Worm (Caenorhabditis elegans) whole organism, L2 larva: ENCODE data around the gene C52B9.19.

Source experiments
- crh-2 ChIP-seq: sonication (generic microtip); optimal IDR thresholded peaks from 2 replicates; lab custom pipeline; 2017; ENCODE audit warnings: missing biosample characterization, missing genetic modification characterization
- fos-1 ChIP-seq: fragments of 150-350 bp; optimal IDR thresholded peaks from 2 replicates; lab custom pipeline; 2014; ENCODE audit warnings: missing biosample characterization, missing genetic modification characterization
- nhr-11 ChIP-seq: fragments of 150-350 bp; optimal IDR thresholded peaks from 2 replicates; lab custom pipeline; 2014; ENCODE audit warnings: missing biosample characterization, missing genetic modification characterization
- nhr-12 ChIP-seq: fragments of 150-350 bp; optimal IDR thresholded peaks from 2 replicates; lab custom pipeline; 2014; ENCODE audit warnings: missing biosample characterization, missing genetic modification characterization
- nhr-21 ChIP-seq: fragments of 150-350 bp; optimal IDR thresholded peaks from 2 replicates; lab custom pipeline; 2014; ENCODE audit warnings: missing biosample characterization, missing genetic modification characterization
- nhr-237 ChIP-seq: fragments of 150-350 bp; optimal IDR thresholded peaks from 2 replicates; lab custom pipeline; 2014; ENCODE audit warnings: missing biosample characterization, missing genetic modification characterization
- nhr-25 ChIP-seq: fragments of 150-350 bp; sonication (generic microtip); optimal IDR thresholded peaks from 3 replicates; lab custom pipeline; 2014; ENCODE audit warnings: missing biosample characterization, missing genetic modification characterization
- skn-1 ChIP-seq: sonication (generic microtip); optimal IDR thresholded peaks from 2 replicates; lab custom pipeline; 2017; ENCODE audit warnings: missing biosample characterization, missing genetic modification characterization
- ztf-11 ChIP-seq: sonication (generic microtip); optimal IDR thresholded peaks from 2 replicates; lab custom pipeline; 2017; ENCODE audit warnings: missing biosample characterization, missing genetic modification characterization

DNA sequence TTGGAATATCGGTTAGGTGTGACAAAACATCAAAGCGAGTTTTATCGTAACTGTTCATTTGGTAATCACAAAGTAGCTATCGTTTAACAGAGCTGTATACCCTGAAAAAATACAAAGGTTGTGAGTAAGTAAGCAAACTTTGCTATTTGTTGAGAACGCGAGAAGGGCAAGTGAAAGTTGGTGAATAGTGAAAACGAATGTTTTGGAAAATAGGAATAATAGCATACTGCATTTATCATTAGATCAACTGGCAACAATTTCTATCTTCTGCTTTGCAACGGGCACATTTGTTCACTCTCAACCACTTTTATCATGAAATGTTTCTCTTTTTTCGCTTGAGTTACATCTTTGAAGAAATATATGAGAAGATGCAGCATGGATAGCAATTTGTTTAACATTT is 46.5 kb downstream of the C52B9.19 start, which contains the start of gene C24A8.5:
- no peak for TF ChIP-seq nhr-11 (tag; lab: Kevin White, UChicago)
- no peak for TF ChIP-seq nhr-12
- no peak for TF ChIP-seq nhr-25
- TF ChIP-seq nhr-237, result no peak
- no peak for TF ChIP-seq fos-1 (tag; lab: Kevin White, UChicago)
- TF ChIP-seq nhr-21 (tag; lab: Kevin White, UChicago), result no peak
- no peak for TF ChIP-seq skn-1
- no peak for TF ChIP-seq crh-2 (tag; lab: Kevin White, UChicago)
- TF ChIP-seq ztf-11 (tag; lab: Kevin White, UChicago), result no peak
